Fruit fly (Drosophila melanogaster) whole organism, embryonic: ENCODE data around the gene CG45105.

Source experiments
- Ada2b ChIP-seq: fragments of 200-800 bp; sonication (Bioruptor generic); IDR thresholded peaks from 2 replicates; pipeline ENCODE4 v1.3.6; 2022; ENCODE audit warnings: missing biosample characterization, missing genetic modification characterization
- Antp ChIP-seq: fragments of 200-800 bp; sonication (Bioruptor generic); optimal IDR thresholded peaks from 3 replicates; lab custom pipeline; 2016; ENCODE audit warnings: missing biosample characterization, missing genetic modification characterization
- Atf-2 ChIP-seq: fragments of 200-800 bp; sonication (Bioruptor generic); optimal IDR thresholded peaks from 2 replicates; lab custom pipeline; 2016; ENCODE audit warnings: missing biosample characterization, missing genetic modification characterization
- B-H1 ChIP-seq: fragments of 200-800 bp; sonication (Bioruptor generic); IDR thresholded peaks from 3 replicates; pipeline ENCODE4 v1.3.6; 2022; ENCODE audit warnings: missing biosample characterization, missing genetic modification characterization
- Bteb2 ChIP-seq: fragments of 200-800 bp; sonication (Bioruptor generic); optimal IDR thresholded peaks from 2 replicates; lab custom pipeline; 2016; ENCODE audit warnings: missing biosample characterization, missing genetic modification characterization
- CG11695 ChIP-seq: fragments of 200-800 bp; sonication (Bioruptor generic); IDR thresholded peaks from 3 replicates; pipeline ENCODE4 v1.3.6; 2022; ENCODE audit warnings: missing biosample characterization, missing genetic modification characterization
- CG11696 ChIP-seq: fragments of 200-800 bp; sonication (Bioruptor generic); IDR thresholded peaks from 2 replicates; pipeline ENCODE4 v1.3.6; 2022; ENCODE audit warnings: missing biosample characterization, missing genetic modification characterization
- CG14014 ChIP-seq: fragments of 200-800 bp; sonication (Bioruptor generic); IDR thresholded peaks from 2 replicates; pipeline ENCODE4 v1.3.6; 2022; ENCODE audit warnings: missing biosample characterization, missing genetic modification characterization
- CG15696 ChIP-seq: fragments of 200-800 bp; sonication (Bioruptor generic); optimal IDR thresholded peaks from 2 replicates; lab custom pipeline; 2019; ENCODE audit warnings: missing biosample characterization, mild to moderate bottlenecking, missing genetic modification characterization, moderate library complexity
- CG16813 ChIP-seq: fragments of 200-800 bp; sonication (Bioruptor generic); IDR thresholded peaks from 3 replicates; pipeline ENCODE4 v1.3.6; 2022; ENCODE audit warnings: missing biosample characterization, missing genetic modification characterization; ENCODE audit not compliant: partially characterized antibody
- CG2116 ChIP-seq: fragments of 200-800 bp; sonication (Bioruptor generic); optimal IDR thresholded peaks from 3 replicates; lab custom pipeline; 2018; ENCODE audit warnings: missing biosample characterization, mild to moderate bottlenecking, missing genetic modification characterization
- CG30431 ChIP-seq: fragments of 200-800 bp; sonication (Bioruptor generic); optimal IDR thresholded peaks from 2 replicates; lab custom pipeline; 2017; ENCODE audit warnings: missing biosample characterization, missing genetic modification characterization
- CG31441 ChIP-seq: fragments of 200-800 bp; sonication (Bioruptor generic); IDR thresholded peaks from 2 replicates; pipeline ENCODE4 v1.3.6; 2022; ENCODE audit warnings: missing biosample characterization, missing genetic modification characterization
- CG4282 ChIP-seq: fragments of 200-800 bp; sonication (Bioruptor generic); optimal IDR thresholded peaks from 2 replicates; lab custom pipeline; 2016; ENCODE audit warnings: missing biosample characterization, missing genetic modification characterization
- CG4424 ChIP-seq: fragments of 200-800 bp; sonication (Bioruptor generic); optimal IDR thresholded peaks from 3 replicates; lab custom pipeline; 2016; ENCODE audit warnings: missing biosample characterization, missing genetic modification characterization
- CG4707 ChIP-seq: fragments of 200-800 bp; sonication (Bioruptor generic); optimal IDR thresholded peaks from 2 replicates; lab custom pipeline; 2018; ENCODE audit warnings: missing biosample characterization, mild to moderate bottlenecking, missing genetic modification characterization, moderate library complexity
- CG6654 ChIP-seq: fragments of 200-800 bp; sonication (Bioruptor generic); optimal IDR thresholded peaks from 2 replicates; lab custom pipeline; 2017; ENCODE audit warnings: missing biosample characterization, mild to moderate bottlenecking, missing genetic modification characterization
- CG8290 ChIP-seq, 3 experiments: fragments of 200-800 bp; sonication (Bioruptor generic); optimal IDR thresholded peaks; 2 replicates each; lab custom pipeline; 2016 to 2019; ENCODE audit warnings: missing biosample characterization in 3 of 3, missing genetic modification characterization in 3 of 3, mild to moderate bottlenecking in 2 of 3, moderate library complexity in 1 of 3
- CG9609 ChIP-seq: fragments of 200-800 bp; sonication (Bioruptor generic); optimal IDR thresholded peaks from 3 replicates; lab custom pipeline; 2016; ENCODE audit warnings: missing biosample characterization, missing genetic modification characterization
- CG9876 ChIP-seq: fragments of 200-800 bp; sonication (Bioruptor generic); optimal IDR thresholded peaks from 2 replicates; lab custom pipeline; 2016; ENCODE audit warnings: missing biosample characterization, missing genetic modification characterization
- CHES-1-like ChIP-seq: fragments of 200-800 bp; sonication (Bioruptor generic); optimal IDR thresholded peaks from 2 replicates; lab custom pipeline; 2016; ENCODE audit warnings: missing biosample characterization, missing genetic modification characterization
- CTCF ChIP-seq: fragments of 200-800 bp; sonication (Bioruptor generic); optimal IDR thresholded peaks from 2 replicates; lab custom pipeline; 2017; ENCODE audit warnings: missing biosample characterization, mild to moderate bottlenecking, missing genetic modification characterization, moderate library complexity
- Hr39 ChIP-seq: fragments of >200 bp; optimal IDR thresholded peaks from 2 replicates; lab custom pipeline; 2017
- MESR4 ChIP-seq: fragments of 200-800 bp; sonication (Bioruptor generic); optimal IDR thresholded peaks from 2 replicates; lab custom pipeline; 2018; ENCODE audit warnings: missing biosample characterization, mild to moderate bottlenecking, missing genetic modification characterization, moderate library complexity
- Med ChIP-seq: fragments of 200-800 bp; sonication (Bioruptor generic); peaks from one replicate; lab custom pipeline; 2016; ENCODE audit warnings: missing biosample characterization, missing genetic modification characterization, mild to moderate bottlenecking, inconsistent platforms, moderate library complexity
- Oaz ChIP-seq: fragments of 200-800 bp; sonication (Bioruptor generic); IDR thresholded peaks from 2 replicates; pipeline ENCODE4 v1.3.6; 2022; ENCODE audit warnings: missing biosample characterization, missing genetic modification characterization
- Sin3A ChIP-seq: fragments of >200 bp; optimal IDR thresholded peaks from 2 replicates; lab custom pipeline; 2018
- Six4 ChIP-seq: fragments of 200-800 bp; sonication (Bioruptor generic); optimal IDR thresholded peaks from 2 replicates; lab custom pipeline; 2016; ENCODE audit warnings: missing biosample characterization, missing genetic modification characterization
- Xbp1 ChIP-seq: fragments of 200-800 bp; sonication (Bioruptor generic); optimal IDR thresholded peaks from 3 replicates; lab custom pipeline; 2016; ENCODE audit warnings: missing biosample characterization, mild to moderate bottlenecking, missing genetic modification characterization
- Xrp1 ChIP-seq: fragments of 200-800 bp; sonication (Bioruptor generic); IDR thresholded peaks from 2 replicates; pipeline ENCODE4 v1.3.6; 2022; ENCODE audit warnings: missing biosample characterization, missing genetic modification characterization
- bbx ChIP-seq: fragments of 200-800 bp; sonication (Bioruptor generic); IDR thresholded peaks from 2 replicates; pipeline ENCODE4 v1.3.6; 2022; ENCODE audit warnings: missing biosample characterization, missing genetic modification characterization; ENCODE audit not compliant: partially characterized antibody
- fu2 ChIP-seq: fragments of 200-800 bp; sonication (Bioruptor generic); optimal IDR thresholded peaks from 2 replicates; lab custom pipeline; 2016; ENCODE audit warnings: missing biosample characterization, missing genetic modification characterization
- gcm ChIP-seq: fragments of 200-800 bp; sonication (Bioruptor generic); optimal IDR thresholded peaks from 2 replicates; lab custom pipeline; 2019; ENCODE audit warnings: missing biosample characterization, mild to moderate bottlenecking, missing genetic modification characterization, moderate library complexity
- gt ChIP-seq: fragments of 200-800 bp; sonication (Bioruptor generic); IDR thresholded peaks from 2 replicates; pipeline ENCODE4 v1.3.6; 2022; ENCODE audit warnings: missing biosample characterization, missing genetic modification characterization
- h ChIP-seq: fragments of >200 bp; optimal IDR thresholded peaks from 2 replicates; lab custom pipeline; 2017
- her ChIP-seq: fragments of 200-800 bp; sonication (Bioruptor generic); optimal IDR thresholded peaks from 2 replicates; lab custom pipeline; 2016; ENCODE audit warnings: missing biosample characterization, missing genetic modification characterization
- kah ChIP-seq: fragments of 200-800 bp; sonication (Bioruptor generic); optimal IDR thresholded peaks from 2 replicates; lab custom pipeline; 2018; ENCODE audit warnings: missing biosample characterization, mild to moderate bottlenecking, missing genetic modification characterization
- maf-S ChIP-seq: fragments of 200-800 bp; sonication (Bioruptor generic); optimal IDR thresholded peaks from 2 replicates; lab custom pipeline; 2016; ENCODE audit warnings: missing biosample characterization, missing genetic modification characterization
- mirr ChIP-seq: fragments of 200-800 bp; sonication (Bioruptor generic); optimal IDR thresholded peaks from 3 replicates; lab custom pipeline; 2018; ENCODE audit warnings: missing biosample characterization, mild to moderate bottlenecking, missing genetic modification characterization
- p53 ChIP-seq: fragments of 200-800 bp; sonication (Bioruptor generic); optimal IDR thresholded peaks from 2 replicates; lab custom pipeline; 2016; ENCODE audit warnings: missing biosample characterization, missing genetic modification characterization
- pb ChIP-seq: fragments of 200-800 bp; sonication (Bioruptor generic); optimal IDR thresholded peaks from 3 replicates; lab custom pipeline; 2016; ENCODE audit warnings: missing biosample characterization, missing genetic modification characterization
- pfk ChIP-seq: fragments of 200-800 bp; sonication (Bioruptor generic); optimal IDR thresholded peaks from 2 replicates; lab custom pipeline; 2018; ENCODE audit warnings: missing biosample characterization, mild to moderate bottlenecking, missing genetic modification characterization, moderate library complexity
- pho ChIP-seq: fragments of 200-800 bp; sonication (Bioruptor generic); optimal IDR thresholded peaks from 2 replicates; lab custom pipeline; 2016; ENCODE audit warnings: missing biosample characterization, missing genetic modification characterization
- repo ChIP-seq: fragments of 200-800 bp; sonication (Bioruptor generic); optimal IDR thresholded peaks from 2 replicates; lab custom pipeline; 2016; ENCODE audit warnings: missing biosample characterization, missing genetic modification characterization
- slbo ChIP-seq: fragments of 200-800 bp; sonication (Bioruptor generic); IDR thresholded peaks from 2 replicates; pipeline ENCODE4 v1.3.6; 2022; ENCODE audit warnings: missing biosample characterization, missing genetic modification characterization
- sqz ChIP-seq: fragments of 200-800 bp; sonication (Bioruptor generic); optimal IDR thresholded peaks from 3 replicates; lab custom pipeline; 2018; ENCODE audit warnings: missing biosample characterization, mild to moderate bottlenecking, missing genetic modification characterization
- ssp ChIP-seq: fragments of 200-800 bp; sonication (Bioruptor generic); IDR thresholded peaks from 2 replicates; pipeline ENCODE4 v1.3.6; 2022; ENCODE audit warnings: missing biosample characterization, missing genetic modification characterization
- z ChIP-seq: fragments of 200-800 bp; sonication (Bioruptor generic); IDR thresholded peaks from 3 replicates; pipeline ENCODE4 v1.3.6; 2022; ENCODE audit warnings: missing biosample characterization, missing genetic modification characterization
- zen2 ChIP-seq: fragments of 200-800 bp; sonication (Bioruptor generic); IDR thresholded peaks from 3 replicates; pipeline ENCODE4 v1.3.6; 2022; ENCODE audit warnings: missing biosample characterization, missing genetic modification characterization; ENCODE audit not compliant: partially characterized antibody

CG45105 gene

dm6 chr3R:15934952-15935351 lies 17.1 kb upstream of the CG45105 start, which contains the start of gene Sap47 (continued):
- TF ChIP-seq gcm (GFP tag; lab: Kevin White, UChicago) = no peak
- no peak for TF ChIP-seq kah (GFP tag; lab: Kevin White, UChicago)
- no peak; the same call in 1 of the 2 replicates for TF ChIP-seq Xrp1
- TF ChIP-seq Six4 (GFP tag; lab: Kevin White, UChicago) = no peak
- TF ChIP-seq CG30431 (GFP tag; lab: Kevin White, UChicago) = no peak
- peak; percentile 85 for TF ChIP-seq bbx (GFP tag; lab: Robert Waterston, UW)
- TF ChIP-seq pb = no peak
- TF ChIP-seq zen2 = peak; percentile 79
- peak; percentile 41 for TF ChIP-seq mirr
- TF ChIP-seq CG11696 (GFP tag; lab: Robert Waterston, UW) = no peak
- TF ChIP-seq CG16813 (GFP tag; lab: Robert Waterston, UW) = peak; percentile 76
- peak; percentile 87 for TF ChIP-seq Med (GFP tag; lab: Kevin White, UChicago)
- TF ChIP-seq CTCF = no peak
- no peak for TF ChIP-seq CG9876 (GFP tag; lab: Kevin White, UChicago)
- TF ChIP-seq B-H1 (GFP tag; lab: Robert Waterston, UW) = no peak
- peak; percentile 38 for TF ChIP-seq Sin3A
- no peak for TF ChIP-seq sqz
- no peak for TF ChIP-seq CG8290 (GFP tag; optimal IDR thresholded peaks at IDR 0.05; lab: Kevin White, UChicago)
- peak in 1 of 2 experiments; percentile 67 for TF ChIP-seq CG8290 (tag; optimal IDR thresholded peaks at IDR 0.05; lab: Kevin White, UChicago)
- no peak for TF ChIP-seq z (GFP tag; lab: Robert Waterston, UW)
- TF ChIP-seq gt (GFP tag; lab: Robert Waterston, UW) = no peak
- TF ChIP-seq Xbp1 (GFP tag; lab: Kevin White, UChicago) = no peak
- TF ChIP-seq CHES-1-like (GFP tag; lab: Kevin White, UChicago) = peak; percentile 15
- TF ChIP-seq h (lab: Kevin White, UChicago) = no peak
- TF ChIP-seq CG4424 (GFP tag; lab: Kevin White, UChicago) = no peak
- TF ChIP-seq CG2116 (GFP tag; lab: Kevin White, UChicago) = peak; percentile 70
- TF ChIP-seq Oaz (GFP tag; lab: Robert Waterston, UW) = no peak
- TF ChIP-seq maf-S (GFP tag; lab: Kevin White, UChicago) = no peak
- peak; percentile 32; the same call in 1 of the 3 replicates for TF ChIP-seq CG11695 (GFP tag; lab: Robert Waterston, UW)
- no peak for TF ChIP-seq CG4707
- no peak for TF ChIP-seq CG15696 (tag; lab: Kevin White, UChicago)
- TF ChIP-seq CG31441 (GFP tag; lab: Robert Waterston, UW) = no peak
- no peak for TF ChIP-seq her (GFP tag; lab: Kevin White, UChicago)
- no peak for TF ChIP-seq CG4282
- TF ChIP-seq Atf-2 (GFP tag; lab: Kevin White, UChicago) = no peak
- no peak for TF ChIP-seq repo (GFP tag; lab: Kevin White, UChicago)
- peak; percentile 56 for TF ChIP-seq slbo
- no peak for TF ChIP-seq Bteb2 (GFP tag; lab: Kevin White, UChicago)
- no peak for TF ChIP-seq fu2 (GFP tag; lab: Kevin White, UChicago)
- TF ChIP-seq pfk (GFP tag; lab: Kevin White, UChicago) = no peak
- TF ChIP-seq CG14014 = peak; percentile 22; the same call in 1 of the 2 replicates
- no peak for TF ChIP-seq CG6654
- no peak for TF ChIP-seq Hr39
- no peak for TF ChIP-seq ssp (GFP tag; lab: Robert Waterston, UW)
- no peak for TF ChIP-seq pho (GFP tag; lab: Kevin White, UChicago)
- TF ChIP-seq p53 (GFP tag; lab: Kevin White, UChicago) = no peak
- TF ChIP-seq Ada2b (GFP tag; lab: Robert Waterston, UW) = no peak
- no peak for TF ChIP-seq Antp (GFP tag; lab: Kevin White, UChicago)
- peak; percentile 66 for TF ChIP-seq MESR4 (GFP tag; lab: Kevin White, UChicago)
- TF ChIP-seq CG9609 = no peak
